Worm (Caenorhabditis elegans): ENCODE data around the gene Y56A3A.30.

DNA sequence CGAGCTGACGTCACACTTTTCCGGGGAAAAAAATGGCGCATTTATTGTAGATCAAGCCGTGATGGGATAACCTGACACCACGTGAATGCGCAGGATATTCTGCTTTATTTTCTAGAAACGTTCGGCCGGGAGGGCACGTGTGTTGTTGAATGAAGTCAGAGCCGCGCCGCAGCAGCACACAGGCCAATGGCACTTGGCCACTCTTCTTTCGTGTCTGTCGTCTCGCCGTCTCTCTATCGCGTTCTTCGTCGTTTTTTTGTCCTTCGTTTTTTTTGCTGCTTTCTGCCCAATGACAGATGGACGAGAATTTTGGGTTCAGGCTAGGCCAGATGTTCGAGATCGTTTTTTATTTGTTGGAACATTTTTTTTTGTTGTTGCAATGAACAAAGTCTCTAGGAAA lies 2.7 kb upstream of the Y56A3A.30 start:
- TF ChIP-seq W03F9.2 (tag; optimal IDR thresholded peaks at IDR 0.05) (no peak), dao-5 (tag; optimal IDR thresholded peaks at IDR 0.05) (no peak)

Data from whole organism, L4/young adult.